Worm (Caenorhabditis elegans): ENCODE data around the gene irld-57.

The irld-57 gene

ce11 chrV:15719570-15719969 lies 6.9 kb downstream of the irld-57 start, which contains the start of gene Y6E2A.7:
Gene Y6E2A.7, plus strand, starts transcription at chrV:15719870.
- no peak for TF ChIP-seq lin-11 (tag; optimal IDR thresholded peaks at IDR 0.05)
- no peak for TF ChIP-seq ets-4 (tag; optimal IDR thresholded peaks at IDR 0.05)
- TF ChIP-seq pax-1 (tag; optimal IDR thresholded peaks at IDR 0.05) = no peak
- no peak for TF ChIP-seq che-1 (tag; optimal IDR thresholded peaks at IDR 0.05)
- no peak for TF ChIP-seq pha-4 (tag; optimal IDR thresholded peaks at IDR 0.05)
- no peak for TF ChIP-seq unc-55 (GFP tag; optimal IDR thresholded peaks at IDR 0.05)
- no peak for TF ChIP-seq elt-2 (tag; optimal IDR thresholded peaks at IDR 0.05)
- TF ChIP-seq gmeb-2 (tag; optimal IDR thresholded peaks at IDR 0.05) = no peak

DNA sequence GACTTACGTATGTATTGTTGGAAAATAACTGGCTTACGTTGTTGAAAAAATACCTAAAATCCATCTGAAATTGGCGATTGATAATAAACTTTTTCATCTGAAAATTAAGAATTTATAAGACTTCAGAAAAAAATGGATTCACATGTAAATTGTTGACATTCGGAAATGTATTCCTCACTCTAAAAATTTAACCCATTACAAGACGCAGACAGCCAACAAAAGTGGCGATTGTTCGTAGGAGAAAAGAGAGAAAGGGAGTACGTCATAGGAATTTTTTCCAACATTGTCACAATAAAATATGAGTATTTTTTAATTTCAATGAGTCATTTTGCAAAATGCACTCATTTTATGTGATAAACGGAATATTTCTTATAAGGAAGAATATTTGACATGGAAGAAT lies 7.9 kb downstream of the irld-57 start, which contains the start of gene Y6E2A.5:
Y6E2A.5 (minus strand) TSS at position 101 of the 400 bp plus-strand sequence.
- TF ChIP-seq ceh-14 (tag; optimal IDR thresholded peaks at IDR 0.05) (no peak), madf-2 (tag; optimal IDR thresholded peaks at IDR 0.05) (no peak), K02D7.2 (tag; optimal IDR thresholded peaks at IDR 0.05) (no peak), odd-2 (tag; optimal IDR thresholded peaks at IDR 0.05) (no peak), ceh-45 (GFP tag; IDR thresholded peaks at IDR 0.05) (no peak), npax-4 (tag; optimal IDR thresholded peaks at IDR 0.05) (no peak), hlh-30 (tag; optimal IDR thresholded peaks at IDR 0.05; ENCODE audit: insufficient read depth) (no peak), lin-11 (tag; optimal IDR thresholded peaks at IDR 0.05) (no peak), ceh-31 (tag; optimal IDR thresholded peaks at IDR 0.05) (no peak), F13H6.1 (tag; optimal IDR thresholded peaks at IDR 0.05) (no peak), ceh-6 (GFP tag; optimal IDR thresholded peaks at IDR 0.05) (no peak), fax-1 (tag; optimal IDR thresholded peaks at IDR 0.05) (no peak), dmd-4 (tag; optimal IDR thresholded peaks at IDR 0.05; ENCODE audit: borderline replicate concordance) (no peak), pqm-1 (tag; optimal IDR thresholded peaks at IDR 0.05) (no peak), C38D4.7 (GFP tag; optimal IDR thresholded peaks at IDR 0.05) (no peak), ceh-30 (tag; optimal IDR thresholded peaks at IDR 0.05) (no peak)

ce11 chrV:15716679-15717078 lies 9.8 kb downstream of the irld-57 start, which contains the start of gene Y6E2A.4:
Gene Y6E2A.4, minus strand, starts transcription at chrV:15716779.
- TF ChIP-seq T23F11.4 (GFP tag; optimal IDR thresholded peaks at IDR 0.05) (no peak), ceh-2 (tag; optimal IDR thresholded peaks at IDR 0.05) (no peak), pha-2 (tag; optimal IDR thresholded peaks at IDR 0.05) (no peak), hlh-8 (tag; optimal IDR thresholded peaks at IDR 0.05) (no peak), tbx-7 (tag; optimal IDR thresholded peaks at IDR 0.05) (no peak), ama-1 (optimal IDR thresholded peaks at IDR 0.05) (no peak), pax-1 (tag; optimal IDR thresholded peaks at IDR 0.05) (no peak), K02D7.2 (tag; optimal IDR thresholded peaks at IDR 0.05) (no peak), pqm-1 (tag; optimal IDR thresholded peaks at IDR 0.05) (no peak), ztf-16 (tag; optimal IDR thresholded peaks at IDR 0.05) (no peak), hlh-13 (GFP tag; optimal IDR thresholded peaks at IDR 0.05) (no peak), unc-3 (GFP tag; conservative IDR thresholded peaks at IDR 0.05) (no peak), unc-3 (tag; optimal IDR thresholded peaks at IDR 0.05) (no peak), fax-1 (tag; optimal IDR thresholded peaks at IDR 0.05) (no peak), che-1 (tag; optimal IDR thresholded peaks at IDR 0.05) (no peak), elt-2 (tag; optimal IDR thresholded peaks at IDR 0.05) (no peak), ceh-30 (tag; optimal IDR thresholded peaks at IDR 0.05) (no peak)

ce11 chrV:15715636-15716035 lies 10.9 kb downstream of the irld-57 start:
- TF ChIP-seq T23F11.4 (GFP tag; optimal IDR thresholded peaks at IDR 0.05) (no peak), ceh-45 (GFP tag; IDR thresholded peaks at IDR 0.05) (no peak), C38D4.7 (GFP tag; optimal IDR thresholded peaks at IDR 0.05) (no peak), ceh-18 (tag; optimal IDR thresholded peaks at IDR 0.05) (no peak), lim-6 (tag; optimal IDR thresholded peaks at IDR 0.05) (no peak), ceh-31 (tag; optimal IDR thresholded peaks at IDR 0.05) (no peak), sox-2 (GFP tag; IDR thresholded peaks at IDR 0.05) (no peak), nhr-11 (tag; optimal IDR thresholded peaks at IDR 0.05) (no peak)

Data from whole organism, late embryonic.